Fruit fly (Drosophila melanogaster) whole organism, embryonic: ENCODE results near the gene CG5882.
A peak's percentile ranks its signal among the peaks of the same experiment; 100 is the strongest.

Experiments
- Awh ChIP-seq: fragments of 200-800 bp; sonication (Bioruptor generic); IDR thresholded peaks from 2 replicates; pipeline ENCODE4, ENCODE4 v1.3.6; 2022; ENCODE audit warnings: missing biosample characterization, missing genetic modification characterization
- Bgb ChIP-seq: fragments of 200-800 bp; sonication (Bioruptor generic); IDR thresholded peaks from 2 replicates; pipeline ENCODE4 v1.3.6; 2022; ENCODE audit warnings: missing biosample characterization, missing genetic modification characterization; ENCODE audit not compliant: partially characterized antibody
- CG10209 ChIP-seq: fragments of 200-800 bp; sonication (Bioruptor generic); optimal IDR thresholded peaks from 3 replicates; lab custom pipeline; 2017; ENCODE audit warnings: missing biosample characterization, mild to moderate bottlenecking, missing genetic modification characterization, missing genetic modification reagents
- CG10274 ChIP-seq: fragments of 200-800 bp; sonication (Bioruptor generic); optimal IDR thresholded peaks from 3 replicates; lab custom pipeline; 2017; ENCODE audit warnings: missing biosample characterization, mild to moderate bottlenecking, missing genetic modification characterization
- CG10959 ChIP-seq: fragments of 200-800 bp; sonication (Bioruptor generic); IDR thresholded peaks from 2 replicates; pipeline ENCODE4 v1.3.6; 2022; ENCODE audit warnings: missing biosample characterization, missing genetic modification characterization
- CG11456 ChIP-seq: fragments of 200-800 bp; sonication (Bioruptor generic); IDR thresholded peaks from 3 replicates; pipeline ENCODE4 v1.3.6; 2022; ENCODE audit warnings: missing biosample characterization, missing genetic modification characterization
- CG11696 ChIP-seq: fragments of 200-800 bp; sonication (Bioruptor generic); IDR thresholded peaks from 2 replicates; pipeline ENCODE4 v1.3.6; 2022; ENCODE audit warnings: missing biosample characterization, missing genetic modification characterization
- CG12391 ChIP-seq: fragments of 200-800 bp; sonication (Bioruptor generic); optimal IDR thresholded peaks from 3 replicates; lab custom pipeline; 2018; ENCODE audit warnings: missing biosample characterization, mild to moderate bottlenecking, missing genetic modification characterization, moderate library complexity
- CG12769 ChIP-seq: fragments of 200-800 bp; sonication (Bioruptor generic); optimal IDR thresholded peaks from 2 replicates; lab custom pipeline; 2019; ENCODE audit warnings: missing biosample characterization, mild to moderate bottlenecking, missing genetic modification characterization, moderate library complexity
- CG14965 ChIP-seq: fragments of 200-800 bp; sonication (Bioruptor generic); optimal IDR thresholded peaks from 2 replicates; lab custom pipeline; 2016; ENCODE audit warnings: missing biosample characterization, missing genetic modification characterization, borderline replicate concordance
- CG16815 ChIP-seq: fragments of 200-800 bp; sonication (Bioruptor generic); optimal IDR thresholded peaks from 3 replicates; lab custom pipeline; 2017; ENCODE audit warnings: missing biosample characterization, mild to moderate bottlenecking, missing genetic modification characterization
- CG1792 ChIP-seq: fragments of 200-800 bp; sonication (Bioruptor generic); optimal IDR thresholded peaks from 2 replicates; lab custom pipeline; 2016; ENCODE audit warnings: missing biosample characterization, missing genetic modification characterization
- CG1832 ChIP-seq: fragments of 200-800 bp; sonication (Bioruptor generic); optimal IDR thresholded peaks from 2 replicates; lab custom pipeline; 2017; ENCODE audit warnings: missing biosample characterization, mild to moderate bottlenecking, missing genetic modification characterization, inconsistent platforms
- CG2678 ChIP-seq: fragments of 200-800 bp; sonication (Bioruptor generic); optimal IDR thresholded peaks from 3 replicates; lab custom pipeline; 2019; ENCODE audit warnings: missing biosample characterization, mild to moderate bottlenecking, missing genetic modification characterization, moderate library complexity
- CG30431 ChIP-seq: fragments of 200-800 bp; sonication (Bioruptor generic); optimal IDR thresholded peaks from 2 replicates; lab custom pipeline; 2017; ENCODE audit warnings: missing biosample characterization, missing genetic modification characterization
- CG31365 ChIP-seq: fragments of 200-800 bp; sonication (Bioruptor generic); optimal IDR thresholded peaks from 2 replicates; lab custom pipeline; 2018; ENCODE audit warnings: missing biosample characterization, mild to moderate bottlenecking, missing genetic modification characterization
- CG34376 ChIP-seq: fragments of 200-800 bp; sonication (Bioruptor generic); optimal IDR thresholded peaks from 2 replicates; lab custom pipeline; 2018; ENCODE audit warnings: missing biosample characterization, mild to moderate bottlenecking, missing genetic modification characterization
- CG4424 ChIP-seq: fragments of 200-800 bp; sonication (Bioruptor generic); optimal IDR thresholded peaks from 3 replicates; lab custom pipeline; 2016; ENCODE audit warnings: missing biosample characterization, missing genetic modification characterization
- CG6175 ChIP-seq: fragments of 200-800 bp; sonication (Bioruptor generic); IDR thresholded peaks from 3 replicates; pipeline ENCODE4 v1.3.6; 2022; ENCODE audit warnings: missing biosample characterization, missing genetic modification characterization
- CG7839 ChIP-seq: fragments of 200-800 bp; sonication (Bioruptor generic); optimal IDR thresholded peaks from 3 replicates; lab custom pipeline; 2018; ENCODE audit warnings: missing biosample characterization, mild to moderate bottlenecking, missing genetic modification characterization, moderate library complexity
- CG7928 ChIP-seq: fragments of 200-800 bp; sonication (Bioruptor generic); optimal IDR thresholded peaks from 2 replicates; lab custom pipeline; 2017; ENCODE audit warnings: missing biosample characterization, mild to moderate bottlenecking, missing genetic modification characterization
- CG8388 ChIP-seq: fragments of 200-800 bp; sonication (Bioruptor generic); optimal IDR thresholded peaks from 2 replicates; lab custom pipeline; 2019; ENCODE audit warnings: missing biosample characterization, mild to moderate bottlenecking, missing genetic modification characterization, moderate library complexity
- CG8478 ChIP-seq: fragments of >200 bp; optimal IDR thresholded peaks from 2 replicates; lab custom pipeline; 2018
- Dip2 ChIP-seq: fragments of 200-800 bp; sonication (Bioruptor generic); IDR thresholded peaks from 2 replicates; pipeline ENCODE4 v1.3.6; 2022; ENCODE audit warnings: missing biosample characterization, missing genetic modification characterization
- Hr3 ChIP-seq: fragments of 200-800 bp; sonication (Bioruptor generic); optimal IDR thresholded peaks from 3 replicates; lab custom pipeline; 2016; ENCODE audit warnings: missing biosample characterization, missing genetic modification characterization
- Hr78 ChIP-seq, 2 experiments: fragments of 200-800 bp in 1 of 2; fragments of >200 bp in 1 of 2; sonication (Bioruptor generic) in 1 of 2; optimal IDR thresholded peaks; 2 replicates each; lab custom pipeline; 2017 to 2019; ENCODE audit warnings: missing biosample characterization in 2 of 2, missing genetic modification characterization in 2 of 2, mild to moderate bottlenecking in 1 of 2, moderate library complexity in 1 of 2
- MTF-1 ChIP-seq: fragments of 200-800 bp; sonication (Bioruptor generic); optimal IDR thresholded peaks from 2 replicates; lab custom pipeline; 2018; ENCODE audit warnings: missing biosample characterization, mild to moderate bottlenecking, missing genetic modification characterization, borderline replicate concordance
- Neu2 ChIP-seq: fragments of 200-800 bp; sonication (Bioruptor generic); optimal IDR thresholded peaks from 3 replicates; lab custom pipeline; 2016; ENCODE audit warnings: missing biosample characterization, missing genetic modification characterization, borderline replicate concordance
- Oli ChIP-seq: fragments of 200-800 bp; sonication (Bioruptor generic); optimal IDR thresholded peaks from 2 replicates; lab custom pipeline; 2018; ENCODE audit warnings: missing biosample characterization, mild to moderate bottlenecking, missing genetic modification characterization, moderate library complexity
- Opbp ChIP-seq: fragments of 200-800 bp; sonication (Bioruptor generic); IDR thresholded peaks from 3 replicates; pipeline ENCODE4 v1.3.6; 2022; ENCODE audit warnings: missing biosample characterization, missing genetic modification characterization; ENCODE audit not compliant: partially characterized antibody
- Poxn ChIP-seq: fragments of 200-800 bp; sonication (Bioruptor generic); IDR thresholded peaks from 2 replicates; pipeline ENCODE4 v1.3.6; 2022; ENCODE audit warnings: missing biosample characterization, missing genetic modification characterization
- Sox102F ChIP-seq: fragments of 200-800 bp; sonication (Bioruptor generic); optimal IDR thresholded peaks from 2 replicates; lab custom pipeline; 2018; ENCODE audit warnings: missing biosample characterization, mild to moderate bottlenecking, missing genetic modification characterization, moderate library complexity
- Trl ChIP-seq, 3 experiments: fragments of >200 bp in 2 of 3; fragments of 200-800 bp in 1 of 3; sonication (Bioruptor generic) in 1 of 3; optimal IDR thresholded peaks; 2 replicates in 1 of 3; 3 replicates in 2 of 3; lab custom pipeline; 2016 to 2017; ENCODE audit warnings: missing biosample characterization in 1 of 3, missing genetic modification characterization in 1 of 3
- ac ChIP-seq: fragments of 200-800 bp; sonication (Bioruptor generic); optimal IDR thresholded peaks from 3 replicates; lab custom pipeline; 2017; ENCODE audit warnings: missing biosample characterization, mild to moderate bottlenecking, missing genetic modification characterization
- amos ChIP-seq: fragments of 200-800 bp; sonication (Bioruptor generic); IDR thresholded peaks from 2 replicates; pipeline ENCODE4 v1.3.6; 2022; ENCODE audit warnings: missing biosample characterization, missing genetic modification characterization; ENCODE audit not compliant: partially characterized antibody
- ap ChIP-seq: fragments of 200-800 bp; sonication (Bioruptor generic); IDR thresholded peaks from 2 replicates; pipeline ENCODE4 v1.3.6; 2022; ENCODE audit warnings: missing biosample characterization, missing genetic modification characterization
- fd96Cb ChIP-seq: fragments of 200-800 bp; sonication (Bioruptor generic); optimal IDR thresholded peaks from 2 replicates; lab custom pipeline; 2018; ENCODE audit warnings: missing biosample characterization, mild to moderate bottlenecking, missing genetic modification characterization, moderate library complexity
- gem ChIP-seq: fragments of 200-800 bp; sonication (Bioruptor generic); optimal IDR thresholded peaks from 2 replicates; lab custom pipeline; 2019; ENCODE audit warnings: missing biosample characterization, mild to moderate bottlenecking, missing genetic modification characterization, moderate library complexity
- gsb ChIP-seq: fragments of 200-800 bp; sonication (Bioruptor generic); IDR thresholded peaks from 2 replicates; pipeline ENCODE4 v1.3.6; 2022; ENCODE audit warnings: missing biosample characterization, missing genetic modification characterization
- phol ChIP-seq: fragments of 200-800 bp; sonication (Bioruptor generic); optimal IDR thresholded peaks from 3 replicates; lab custom pipeline; 2018; ENCODE audit warnings: missing biosample characterization, mild to moderate bottlenecking, missing genetic modification characterization, moderate library complexity
- repo ChIP-seq: fragments of 200-800 bp; sonication (Bioruptor generic); optimal IDR thresholded peaks from 2 replicates; lab custom pipeline; 2016; ENCODE audit warnings: missing biosample characterization, missing genetic modification characterization
- slbo ChIP-seq: fragments of 200-800 bp; sonication (Bioruptor generic); IDR thresholded peaks from 2 replicates; pipeline ENCODE4 v1.3.6; 2022; ENCODE audit warnings: missing biosample characterization, missing genetic modification characterization
- sqz ChIP-seq: fragments of 200-800 bp; sonication (Bioruptor generic); optimal IDR thresholded peaks from 3 replicates; lab custom pipeline; 2018; ENCODE audit warnings: missing biosample characterization, mild to moderate bottlenecking, missing genetic modification characterization
- tna ChIP-seq: fragments of 200-800 bp; sonication (Bioruptor generic); IDR thresholded peaks from 2 replicates; pipeline ENCODE4 v1.3.6; 2022; ENCODE audit warnings: missing biosample characterization, missing genetic modification characterization; ENCODE audit not compliant: partially characterized antibody

The CG5882 gene

DNA sequence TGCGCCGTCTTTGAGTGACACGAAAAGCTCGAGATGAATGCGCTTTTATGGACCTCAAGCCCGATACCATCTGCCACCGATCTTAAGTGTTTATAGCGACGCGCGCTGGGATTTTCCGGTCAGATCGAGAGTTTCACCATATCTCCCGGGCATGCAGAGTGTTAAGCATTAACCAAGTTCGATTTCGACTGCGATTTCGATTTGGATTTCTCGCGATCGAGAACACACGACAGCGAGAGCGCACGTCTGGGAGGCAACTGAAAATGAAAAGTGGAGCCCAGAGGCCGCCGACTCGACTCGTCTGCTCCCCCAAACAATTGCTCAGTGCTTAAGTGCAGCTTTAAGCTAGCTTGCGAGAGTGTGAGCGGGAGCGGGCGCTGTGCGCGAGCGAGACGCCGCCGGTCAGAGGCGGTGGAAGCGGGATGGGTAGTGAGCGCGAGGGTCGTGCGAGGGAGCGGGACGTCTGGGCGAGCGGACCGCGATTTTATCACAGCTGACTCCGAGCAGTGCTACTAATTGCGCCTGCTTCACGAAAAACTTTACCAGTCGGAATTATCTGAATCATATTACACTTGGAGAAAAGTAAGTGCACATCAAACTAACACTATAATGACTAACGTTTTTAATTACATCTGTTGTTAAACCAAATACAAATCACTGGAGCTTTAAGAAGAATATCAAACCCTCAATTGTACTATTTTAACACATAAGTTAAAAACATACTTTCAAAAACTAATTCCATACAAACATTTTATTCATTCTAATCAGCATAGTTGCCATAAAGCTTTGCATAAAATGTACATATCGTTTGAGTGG lies 48.4 kb upstream of the CG5882 start, which contains the start of gene spz (continued):
- no peak for TF ChIP-seq phol (tag; lab: Kevin White, UChicago)
- TF ChIP-seq CG31365, result no peak
- TF ChIP-seq Awh (GFP tag; lab: Robert Waterston, UW), result peak; percentile 72
- TF ChIP-seq CG16815, result no peak
- peak; percentile 45 to 69 for TF ChIP-seq Trl (optimal IDR thresholded peaks at IDR 0.05; lab: Kevin White, UChicago)
- no peak for TF ChIP-seq Trl (GFP tag; optimal IDR thresholded peaks at IDR 0.05; lab: Kevin White, UChicago)
- no peak for TF ChIP-seq Opbp (GFP tag; lab: Robert Waterston, UW)
- peak; percentile 18 for TF ChIP-seq CG8388
- no peak for TF ChIP-seq CG12391 (tag; lab: Kevin White, UChicago)
- peak; percentile 25; the same call in 1 of the 2 replicates for TF ChIP-seq Bgb
- no peak for TF ChIP-seq CG14965 (GFP tag; lab: Kevin White, UChicago)
- TF ChIP-seq sqz (GFP tag; lab: Kevin White, UChicago), result no peak
- no peak for TF ChIP-seq ac (GFP tag; lab: Kevin White, UChicago)
- peak; percentile 14 for TF ChIP-seq repo (GFP tag; lab: Kevin White, UChicago)
- no peak for TF ChIP-seq CG10274 (GFP tag; lab: Kevin White, UChicago)
- TF ChIP-seq CG34376 (GFP tag; lab: Kevin White, UChicago), result peak; percentile 22
- TF ChIP-seq CG2678 (tag; lab: Kevin White, UChicago), result peak; percentile 24
- no peak for TF ChIP-seq Oli
- TF ChIP-seq CG1792 (GFP tag; lab: Kevin White, UChicago), result no peak
- no peak for TF ChIP-seq CG11456 (GFP tag; lab: Robert Waterston, UW)
- TF ChIP-seq Neu2 (GFP tag; lab: Kevin White, UChicago), result no peak
- TF ChIP-seq gsb, result no peak
- no peak for TF ChIP-seq CG4424
- TF ChIP-seq gem (tag; lab: Kevin White, UChicago), result peak; percentile 61
- TF ChIP-seq Sox102F, result peak; percentile 54
- peak; percentile 86 for TF ChIP-seq CG1832 (GFP tag; lab: Kevin White, UChicago)
- peak; percentile 6 for TF ChIP-seq fd96Cb (tag; lab: Kevin White, UChicago)
- TF ChIP-seq CG11696 (GFP tag; lab: Robert Waterston, UW), result no peak
- TF ChIP-seq CG6175 (GFP tag; lab: Robert Waterston, UW), result 0 out of 3 replicates have a peak, but pooled peaks have one; percentile 49
- TF ChIP-seq CG8478, result peak; percentile 74
- no peak for TF ChIP-seq tna (GFP tag; lab: Robert Waterston, UW)
- TF ChIP-seq Poxn (GFP tag; lab: Robert Waterston, UW), result no peak
- peak; percentile 17 for TF ChIP-seq CG10209
- peak in 1 of 2 experiments; percentile 4 for TF ChIP-seq Hr78 (GFP tag; optimal IDR thresholded peaks at IDR 0.05; lab: Kevin White, UChicago)
- no peak for TF ChIP-seq Hr3 (GFP tag; lab: Kevin White, UChicago)
- peak; percentile 37 for TF ChIP-seq CG7839 (tag; lab: Kevin White, UChicago)
- no peak for TF ChIP-seq CG10959 (GFP tag; lab: Robert Waterston, UW)
- no peak for TF ChIP-seq MTF-1 (GFP tag; lab: Kevin White, UChicago)
- TF ChIP-seq amos (GFP tag; lab: Robert Waterston, UW), result peak; percentile 21; the same call in 1 of the 2 replicates
- TF ChIP-seq ap (GFP tag; lab: Robert Waterston, UW), result no peak
- TF ChIP-seq slbo (GFP tag; lab: Robert Waterston, UW), result 0 out of 2 replicates have a peak, but pooled peaks have one; percentile 4
- no peak for TF ChIP-seq CG30431
- TF ChIP-seq CG7928 (GFP tag; lab: Kevin White, UChicago), result no peak
- no peak for TF ChIP-seq Dip2 (GFP tag; lab: Robert Waterston, UW)
- TF ChIP-seq CG12769, result peak; percentile 79
